Worm (Caenorhabditis elegans): ENCODE data around the gene lgc-30.
A peak's percentile ranks its signal among the peaks of the same experiment; 100 is the strongest.
"Not testable (repeated sequence)": the region's sequence is repeated elsewhere in the genome, so short reads cannot be mapped to it uniquely, and the experiment has no call there.

Gene lgc-30

ce11 chrIV:924323-924932 is at the start of gene lgc-30:
Gene lgc-30 (plus strand): TSS chrIV:924882.
- TF ChIP-seq ztf-23 (GFP tag; IDR thresholded peaks at IDR 0.05) (no peak), ref-1 (GFP tag; conservative IDR thresholded peaks at IDR 0.05) (no peak), cog-1 (tag; optimal IDR thresholded peaks at IDR 0.05) (no peak), ztf-29 (GFP tag; IDR thresholded peaks at IDR 0.05) (no peak), T22C8.4 (GFP tag; IDR thresholded peaks at IDR 0.05) (no peak), med-1 (GFP tag; optimal IDR thresholded peaks at IDR 0.05; ENCODE audit: insufficient read depth) (no peak), flt-1 (GFP tag; IDR thresholded peaks at IDR 0.05) (no peak), tab-1 (GFP tag; IDR thresholded peaks at IDR 0.05) (no peak), klf-2 (GFP tag; conservative IDR thresholded peaks at IDR 0.05) (no peak)

- no peak for TF ChIP-seq flt-1 (GFP tag; IDR thresholded peaks at IDR 0.05)
Observed at ce11 chrIV:878634-879033, 46.0 kb upstream of the lgc-30 start.

ce11 chrIV:884707-885394 is 39.8 kb upstream of the lgc-30 start, which contains the start of gene mak-2:
Gene mak-2 (plus strand): TSS chrIV:885344.
- TF ChIP-seq cog-1 (tag; optimal IDR thresholded peaks at IDR 0.05) (peak; percentile 58), med-1 (GFP tag; optimal IDR thresholded peaks at IDR 0.05; ENCODE audit: insufficient read depth) (no peak), flt-1 (GFP tag; IDR thresholded peaks at IDR 0.05) (peak; percentile 61; the same call in 1 of the 2 replicates), klf-2 (GFP tag; conservative IDR thresholded peaks at IDR 0.05) (no peak), ztf-23 (GFP tag; IDR thresholded peaks at IDR 0.05) (0 out of 2 replicates have a peak, but pooled peaks have one; percentile 43)

- not testable (repeated sequence) for TF ChIP-seq med-1 (GFP tag; optimal IDR thresholded peaks at IDR 0.05; ENCODE audit: insufficient read depth); ref-1 (GFP tag; conservative IDR thresholded peaks at IDR 0.05); ztf-23 (GFP tag; IDR thresholded peaks at IDR 0.05)
Observed at ce11 chrIV:904963-905362, 19.7 kb upstream of the lgc-30 start, which contains the start of gene fbxc-12. Gene fbxc-12 (plus strand): TSS chrIV:905263.

ce11 chrIV:914856-915255 is 9.8 kb upstream of the lgc-30 start:
- TF ChIP-seq ref-1 (GFP tag; conservative IDR thresholded peaks at IDR 0.05) (no peak), tab-1 (GFP tag; IDR thresholded peaks at IDR 0.05) (no peak), ztf-23 (GFP tag; IDR thresholded peaks at IDR 0.05) (no peak), flt-1 (GFP tag; IDR thresholded peaks at IDR 0.05) (no peak)

- TF ChIP-seq med-1 (GFP tag; optimal IDR thresholded peaks at IDR 0.05; ENCODE audit: insufficient read depth) (no peak), klf-2 (GFP tag; conservative IDR thresholded peaks at IDR 0.05) (no peak), T22C8.4 (GFP tag; IDR thresholded peaks at IDR 0.05) (no peak), cog-1 (tag; optimal IDR thresholded peaks at IDR 0.05) (no peak)
Observed at ce11 chrIV:917640-918039, 7.0 kb upstream of the lgc-30 start.

ce11 chrIV:919690-920089 is 5.0 kb upstream of the lgc-30 start, which contains the start of gene F58H7.5:
Gene F58H7.5 (plus strand): TSS chrIV:919990.
- no peak for TF ChIP-seq T22C8.4 (GFP tag; IDR thresholded peaks at IDR 0.05)
- TF ChIP-seq flt-1 (GFP tag; IDR thresholded peaks at IDR 0.05), result no peak
- TF ChIP-seq ztf-23 (GFP tag; IDR thresholded peaks at IDR 0.05), result no peak
- TF ChIP-seq ztf-29 (GFP tag; IDR thresholded peaks at IDR 0.05), result no peak
- no peak for TF ChIP-seq tab-1 (GFP tag; IDR thresholded peaks at IDR 0.05)
- no peak for TF ChIP-seq klf-2 (GFP tag; conservative IDR thresholded peaks at IDR 0.05)
- no peak for TF ChIP-seq ref-1 (GFP tag; conservative IDR thresholded peaks at IDR 0.05)
- TF ChIP-seq cog-1 (tag; optimal IDR thresholded peaks at IDR 0.05), result no peak
- TF ChIP-seq med-1 (GFP tag; optimal IDR thresholded peaks at IDR 0.05; ENCODE audit: insufficient read depth), result no peak

- TF ChIP-seq flt-1 (GFP tag; IDR thresholded peaks at IDR 0.05) (no peak), tab-1 (GFP tag; IDR thresholded peaks at IDR 0.05) (no peak), ztf-29 (GFP tag; IDR thresholded peaks at IDR 0.05) (no peak), T22C8.4 (GFP tag; IDR thresholded peaks at IDR 0.05) (no peak), cog-1 (tag; optimal IDR thresholded peaks at IDR 0.05) (no peak), med-1 (GFP tag; optimal IDR thresholded peaks at IDR 0.05; ENCODE audit: insufficient read depth) (no peak)
Observed at ce11 chrIV:927510-927909, 2.8 kb downstream of the lgc-30 start.

- TF ChIP-seq ztf-23 (GFP tag; IDR thresholded peaks at IDR 0.05), result no peak
- TF ChIP-seq tab-1 (GFP tag; IDR thresholded peaks at IDR 0.05), result no peak
- TF ChIP-seq ztf-29 (GFP tag; IDR thresholded peaks at IDR 0.05), result no peak
Observed at ce11 chrIV:935725-936124, 11.0 kb downstream of the lgc-30 start, which contains the start of gene F58H7.1. Gene F58H7.1 (minus strand): TSS chrIV:935825.

- TF ChIP-seq T22C8.4 (GFP tag; IDR thresholded peaks at IDR 0.05) (no peak), ztf-29 (GFP tag; IDR thresholded peaks at IDR 0.05) (no peak), tab-1 (GFP tag; IDR thresholded peaks at IDR 0.05) (no peak), cog-1 (tag; optimal IDR thresholded peaks at IDR 0.05) (no peak), klf-2 (GFP tag; conservative IDR thresholded peaks at IDR 0.05) (no peak), med-1 (GFP tag; optimal IDR thresholded peaks at IDR 0.05; ENCODE audit: insufficient read depth) (no peak), ref-1 (GFP tag; conservative IDR thresholded peaks at IDR 0.05) (no peak), flt-1 (GFP tag; IDR thresholded peaks at IDR 0.05) (no peak), ztf-23 (GFP tag; IDR thresholded peaks at IDR 0.05) (no peak)
Observed at ce11 chrIV:945601-946000, 20.9 kb downstream of the lgc-30 start, which contains the start of gene faah-3. Gene faah-3 (minus strand): TSS chrIV:945653.
